Worm (Caenorhabditis elegans) whole organism, L4 larva: Measurements from ENCODE around the gene T24E12.3.

Experiments
- F26F4.8 ChIP-seq: fragments of 200-800 bp; sonication (Bioruptor generic); conservative IDR thresholded peaks from 2 replicates; pipeline ENCODE4 v1.3.6; 2022; ENCODE audit warnings: missing genetic modification characterization, missing compliant biosample characterization
- F37D6.2 ChIP-seq: sonication (generic microtip); optimal IDR thresholded peaks from 2 replicates; lab custom pipeline; 2016; ENCODE audit warnings: mild to moderate bottlenecking, missing genetic modification characterization, missing compliant biosample characterization
- F44E2.7 ChIP-seq: fragments of 200-800 bp; sonication (Bioruptor generic); IDR thresholded peaks from 2 replicates; pipeline ENCODE4 v2.1.2; 2022; ENCODE audit warnings: missing genetic modification characterization, missing compliant biosample characterization
- T26A8.4 ChIP-seq: fragments of 200-800 bp; sonication (Bioruptor generic); IDR thresholded peaks from 2 replicates; pipeline ENCODE4 v1.3.6; 2022; ENCODE audit warnings: missing genetic modification characterization, missing compliant biosample characterization
- Y48G9A.11 ChIP-seq: fragments of 200-800 bp; sonication (Bioruptor generic); IDR thresholded peaks from 2 replicates; pipeline ENCODE4 v1.3.6; 2022; ENCODE audit warnings: missing genetic modification reagents, missing genetic modification characterization, missing compliant biosample characterization
- Y5F2A.4 ChIP-seq: fragments of 200-800 bp; sonication (Bioruptor generic); optimal IDR thresholded peaks from 2 replicates; lab custom pipeline; 2018; ENCODE audit warnings: mild to moderate bottlenecking, missing genetic modification characterization, missing compliant biosample characterization
- Y75B8A.6 ChIP-seq: fragments of 200-800 bp; sonication (Bioruptor generic); IDR thresholded peaks from 2 replicates; pipeline ENCODE4 v1.3.6; 2022; ENCODE audit warnings: missing genetic modification reagents, missing genetic modification characterization, missing compliant biosample characterization
- aly-2 ChIP-seq: sonication (generic microtip); optimal IDR thresholded peaks from 2 replicates; lab custom pipeline; 2018; ENCODE audit warnings: missing biosample characterization, missing genetic modification characterization
- ama-1 ChIP-seq: fragments of 150-350 bp; optimal IDR thresholded peaks from 2 replicates; lab custom pipeline; 2014; ENCODE audit warnings: inconsistent platforms, mixed read lengths
- arid-1 ChIP-seq: fragments of 200-800 bp; sonication (Bioruptor generic); conservative IDR thresholded peaks from 2 replicates; pipeline ENCODE4 v1.3.6; 2022; ENCODE audit warnings: missing genetic modification reagents, missing genetic modification characterization, missing compliant biosample characterization
- attf-4 ChIP-seq: sonication (generic microtip); optimal IDR thresholded peaks from 3 replicates; lab custom pipeline; 2017; ENCODE audit warnings: missing biosample characterization, missing genetic modification characterization
- ceh-20 ChIP-seq: fragments of 200-800 bp; sonication (Bioruptor generic); IDR thresholded peaks from 2 replicates; pipeline ENCODE4 v1.3.6; 2022; ENCODE audit warnings: missing genetic modification reagents, missing genetic modification characterization, missing compliant biosample characterization
- ceh-32 ChIP-seq: sonication (generic microtip); optimal IDR thresholded peaks from 2 replicates; lab custom pipeline; 2016; ENCODE audit warnings: mild to moderate bottlenecking, missing genetic modification characterization, missing compliant biosample characterization; ENCODE audit not compliant: poor library complexity
- ceh-82 ChIP-seq: sonication (generic microtip); optimal IDR thresholded peaks from 2 replicates; lab custom pipeline; 2017; ENCODE audit warnings: missing biosample characterization, missing genetic modification characterization
- daf-16 ChIP-seq, 3 experiments: sonication (generic microtip); optimal IDR thresholded peaks; 2 replicates each; lab custom pipeline; 2016 to 2017; ENCODE audit warnings: missing genetic modification characterization in 3 of 3, missing genetic modification reagents in 3 of 3, mild to moderate bottlenecking in 2 of 3, missing compliant biosample characterization in 2 of 3, missing biosample characterization in 1 of 3, moderate library complexity in 1 of 3
- daf-19 ChIP-seq: fragments of 200-800 bp; sonication (Bioruptor generic); conservative IDR thresholded peaks from 2 replicates; pipeline ENCODE4 v1.3.6; 2022; ENCODE audit warnings: missing genetic modification characterization, missing compliant biosample characterization
- daf-8 ChIP-seq: fragments of 200-800 bp; sonication (Bioruptor generic); IDR thresholded peaks from 2 replicates; pipeline ENCODE4 v1.3.6; 2022; ENCODE audit warnings: missing genetic modification characterization, missing compliant biosample characterization
- dmd-6 ChIP-seq: fragments of 200-800 bp; sonication (Bioruptor generic); IDR thresholded peaks from 2 replicates; pipeline ENCODE4 v1.3.6; 2022; ENCODE audit warnings: missing genetic modification reagents, missing genetic modification characterization, missing compliant biosample characterization
- dmd-8 ChIP-seq: fragments of 200-800 bp; sonication (Bioruptor generic); IDR thresholded peaks from 2 replicates; pipeline ENCODE4 v1.3.6; 2022; ENCODE audit warnings: missing genetic modification characterization, missing compliant biosample characterization
- egl-27 ChIP-seq: sonication (generic microtip); optimal IDR thresholded peaks from 3 replicates; lab custom pipeline; 2017; ENCODE audit warnings: missing biosample characterization, missing genetic modification reagents, missing genetic modification characterization
- fkh-10 ChIP-seq: fragments of 150-350 bp; optimal IDR thresholded peaks from 2 replicates; lab custom pipeline; 2014; ENCODE audit warnings: missing biosample characterization, missing genetic modification reagents, missing genetic modification characterization
- hif-1 ChIP-seq, 2 experiments: sonication (generic microtip); optimal IDR thresholded peaks; 2 replicates each; lab custom pipeline; 2016 to 2017; ENCODE audit warnings: missing compliant biosample characterization in 2 of 2, missing genetic modification characterization in 2 of 2, missing genetic modification reagents in 2 of 2, missing genotype in 2 of 2, mild to moderate bottlenecking in 1 of 2
- hlh-11 ChIP-seq: fragments of 200-800 bp; sonication (Bioruptor generic); optimal IDR thresholded peaks from 2 replicates; lab custom pipeline; 2018; ENCODE audit warnings: mild to moderate bottlenecking, missing genetic modification characterization, missing compliant biosample characterization
- hlh-30 ChIP-seq: sonication (generic microtip); optimal IDR thresholded peaks from 2 replicates; lab custom pipeline; 2017; ENCODE audit warnings: antibody characterized with exemption, mild to moderate bottlenecking, missing genetic modification characterization, missing compliant biosample characterization; ENCODE audit not compliant: insufficient read depth
- jun-1 ChIP-seq: fragments of 150-350 bp; optimal IDR thresholded peaks from 2 replicates; lab custom pipeline; 2014; ENCODE audit warnings: missing biosample characterization, missing genetic modification reagents, missing genetic modification characterization
- lim-7 ChIP-seq: fragments of 200-800 bp; sonication (Bioruptor generic); IDR thresholded peaks from 2 replicates; pipeline ENCODE4 v1.3.6; 2022; ENCODE audit warnings: missing genetic modification characterization, missing compliant biosample characterization
- lin-15B ChIP-seq: fragments of 150-350 bp; sonication (generic microtip); optimal IDR thresholded peaks from 3 replicates; lab custom pipeline; 2014; ENCODE audit warnings: missing biosample characterization, missing genetic modification characterization
- lin-39 ChIP-seq: fragments of 150-350 bp; optimal IDR thresholded peaks from 2 replicates; lab custom pipeline; 2014; ENCODE audit warnings: missing biosample characterization, missing genetic modification reagents, missing genetic modification characterization
- lir-3 ChIP-seq: sonication (generic microtip); optimal IDR thresholded peaks from 2 replicates; lab custom pipeline; 2016; ENCODE audit warnings: mild to moderate bottlenecking, missing genetic modification characterization, missing compliant biosample characterization
- madf-5 ChIP-seq, 2 experiments: fragments of 200-800 bp; sonication (Bioruptor generic); IDR thresholded peaks; 2 replicates each; pipeline ENCODE4 v1.3.6; 2022; ENCODE audit warnings: missing compliant biosample characterization in 2 of 2, missing genetic modification characterization in 2 of 2
- mdt-29 ChIP-seq: fragments of 200-800 bp; sonication (Bioruptor generic); IDR thresholded peaks from 2 replicates; pipeline ENCODE4 v1.3.6; 2022; ENCODE audit warnings: missing genetic modification reagents, missing genetic modification characterization, missing compliant biosample characterization
- mep-1 ChIP-seq: fragments of 150-350 bp; sonication (generic microtip); optimal IDR thresholded peaks from 3 replicates; lab custom pipeline; 2014; ENCODE audit warnings: missing biosample characterization, missing genetic modification characterization
- mxl-2 ChIP-seq: fragments of 200-800 bp; sonication (Bioruptor generic); conservative IDR thresholded peaks from 2 replicates; pipeline ENCODE4 v1.3.6; 2022; ENCODE audit warnings: missing genetic modification reagents, missing genetic modification characterization, missing compliant biosample characterization
- mxl-3 ChIP-seq: fragments of 200-800 bp; sonication (Bioruptor generic); optimal IDR thresholded peaks from 2 replicates; lab custom pipeline; 2018; ENCODE audit warnings: mild to moderate bottlenecking, missing genetic modification characterization, missing compliant biosample characterization
- nhr-102 ChIP-seq: sonication (generic microtip); optimal IDR thresholded peaks from 2 replicates; lab custom pipeline; 2016; ENCODE audit warnings: mild to moderate bottlenecking, missing genetic modification characterization, moderate library complexity, missing compliant biosample characterization
- nhr-25 ChIP-seq: sonication (generic microtip); optimal IDR thresholded peaks from 2 replicates; lab custom pipeline; 2017; ENCODE audit warnings: missing genetic modification characterization, mild to moderate bottlenecking, missing compliant biosample characterization, antibody characterized with exemption, moderate library complexity, borderline replicate concordance; ENCODE audit not compliant: insufficient read depth
- nhr-41 ChIP-seq: fragments of 200-800 bp; sonication (Bioruptor generic); IDR thresholded peaks from 2 replicates; pipeline ENCODE4 v1.3.6; 2022; ENCODE audit warnings: missing genetic modification reagents, missing genetic modification characterization, missing compliant biosample characterization
- nhr-42 ChIP-seq: fragments of 200-800 bp; sonication (Bioruptor generic); IDR thresholded peaks from 2 replicates; pipeline ENCODE4 v1.3.6; 2022; ENCODE audit warnings: missing genetic modification characterization, missing compliant biosample characterization
- nhr-48 ChIP-seq: sonication (generic microtip); optimal IDR thresholded peaks from 2 replicates; lab custom pipeline; 2016; ENCODE audit warnings: mild to moderate bottlenecking, missing genetic modification characterization, missing compliant biosample characterization
- nhr-76 ChIP-seq: fragments of 150-350 bp; optimal IDR thresholded peaks from 2 replicates; lab custom pipeline; 2014; ENCODE audit warnings: missing biosample characterization, missing genetic modification characterization
- pha-4 ChIP-seq, 2 experiments: fragments of 150-350 bp in 1 of 2; fragments of 200-800 bp in 1 of 2; sonication (Bioruptor generic) in 1 of 2; IDR thresholded peaks in 1 of 2; optimal IDR thresholded peaks in 1 of 2; 2 replicates each; pipeline versions ENCODE4 v1.3.6 to Lab custom; 2014 to 2022; ENCODE audit warnings: missing genetic modification characterization in 2 of 2, missing genetic modification reagents in 2 of 2, missing biosample characterization in 1 of 2, missing compliant biosample characterization in 1 of 2
- rbr-2 ChIP-seq: sonication (generic microtip); optimal IDR thresholded peaks from 2 replicates; lab custom pipeline; 2016; ENCODE audit warnings: missing genotype, missing genetic modification characterization, missing compliant biosample characterization
- snpc-4 ChIP-seq: fragments of 150-350 bp; optimal IDR thresholded peaks from 2 replicates; lab custom pipeline; 2014; ENCODE audit warnings: missing biosample characterization, missing genetic modification characterization
- spr-1 ChIP-seq: sonication (generic microtip); optimal IDR thresholded peaks from 2 replicates; lab custom pipeline; 2016; ENCODE audit warnings: mild to moderate bottlenecking, missing genetic modification characterization, missing compliant biosample characterization
- spr-3 ChIP-seq: fragments of 200-800 bp; sonication (Bioruptor generic); optimal IDR thresholded peaks from 2 replicates; lab custom pipeline; 2018; ENCODE audit warnings: mild to moderate bottlenecking, missing genetic modification characterization, missing compliant biosample characterization
- tra-1 ChIP-seq: fragments of 200-800 bp; sonication (Bioruptor generic); IDR thresholded peaks from 2 replicates; pipeline ENCODE4 v1.3.6; 2022; ENCODE audit warnings: missing genetic modification reagents, missing genetic modification characterization, missing compliant biosample characterization
- unc-62 ChIP-seq, 3 experiments: fragments of 150-350 bp in 1 of 3; sonication (generic microtip); optimal IDR thresholded peaks in 2 of 3; peaks in 1 of 3; 1 replicate in 1 of 3; 2 replicates in 2 of 3; lab custom pipeline; 2014 to 2017; ENCODE audit warnings: missing biosample characterization in 3 of 3, missing genetic modification characterization in 3 of 3, missing genetic modification reagents in 3 of 3, missing genotype in 1 of 3
- vab-7 ChIP-seq: fragments of 200-800 bp; sonication (Bioruptor generic); IDR thresholded peaks from 2 replicates; pipeline ENCODE4 v1.3.6; 2022; ENCODE audit warnings: missing genetic modification reagents, missing genetic modification characterization, missing compliant biosample characterization
- zag-1 ChIP-seq: fragments of 150-350 bp; optimal IDR thresholded peaks from 2 replicates; lab custom pipeline; 2014; ENCODE audit warnings: missing biosample characterization, missing genetic modification characterization
- zip-11 ChIP-seq: fragments of 200-800 bp; sonication (Bioruptor generic); IDR thresholded peaks from 2 replicates; pipeline ENCODE4 v1.3.6; 2022; ENCODE audit warnings: missing genetic modification characterization, missing compliant biosample characterization

Gene T24E12.3

DNA sequence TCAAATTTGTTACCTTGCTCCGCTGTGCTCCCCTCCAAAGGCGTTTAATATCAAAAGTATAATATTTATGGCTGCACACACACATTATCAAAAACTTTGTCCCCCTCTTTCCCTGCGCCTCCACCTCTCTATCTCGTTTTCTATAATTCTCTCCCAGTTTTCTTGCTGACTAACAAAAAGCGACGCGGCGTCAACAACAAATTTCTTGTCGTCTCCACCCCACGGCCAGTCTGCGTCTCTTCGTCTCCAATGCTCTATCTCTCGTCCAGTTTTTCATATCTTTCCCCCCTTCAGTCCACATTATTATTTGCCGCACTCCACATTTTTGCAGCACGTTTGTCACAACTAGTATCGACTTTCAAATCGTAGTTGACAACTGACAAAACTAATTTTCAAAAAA lies 34.7 kb downstream of the T24E12.3 start (continued):
- no peak for TF ChIP-seq pha-4 (GFP tag; IDR thresholded peaks at IDR 0.05; lab: Robert Waterston, UW)
- peak; percentile 75 for TF ChIP-seq pha-4 (tag; optimal IDR thresholded peaks at IDR 0.05; lab: Kevin White, UChicago)
- no peak for TF ChIP-seq mxl-2 (GFP tag; lab: Robert Waterston, UW)
- TF ChIP-seq nhr-102 (tag; lab: Kevin White, UChicago), result peak; percentile 30
- no peak for TF ChIP-seq Y5F2A.4 (GFP tag; lab: Kevin White, UChicago)
- TF ChIP-seq T26A8.4 (GFP tag; lab: Robert Waterston, UW), result no peak
- no peak for TF ChIP-seq hif-1 (tag; optimal IDR thresholded peaks at IDR 0.05; lab: Kevin White, UChicago)
- TF ChIP-seq arid-1, result no peak
- no peak for TF ChIP-seq ceh-82 (tag; lab: Kevin White, UChicago)
- TF ChIP-seq vab-7 (GFP tag; lab: Robert Waterston, UW), result no peak
- TF ChIP-seq nhr-25 (tag; lab: Kevin White, UChicago), result no peak
- TF ChIP-seq egl-27 (tag; lab: Kevin White, UChicago), result no peak
- TF ChIP-seq mxl-3 (GFP tag; lab: Kevin White, UChicago), result no peak
- TF ChIP-seq F26F4.8 (GFP tag; lab: Robert Waterston, UW), result no peak
- no peak for TF ChIP-seq nhr-42
- no peak for TF ChIP-seq Y75B8A.6 (GFP tag; lab: Robert Waterston, UW)
- TF ChIP-seq mdt-29, result no peak
- TF ChIP-seq lin-39 (tag; lab: Kevin White, UChicago), result no peak
- no peak for TF ChIP-seq nhr-41 (GFP tag; lab: Robert Waterston, UW)
- peak; percentile 27 for TF ChIP-seq spr-1 (tag; lab: Kevin White, UChicago)
- no peak for TF ChIP-seq ceh-32 (tag; lab: Kevin White, UChicago)
- TF ChIP-seq spr-3 (GFP tag; lab: Kevin White, UChicago), result no peak
- TF ChIP-seq F37D6.2 (tag; lab: Kevin White, UChicago), result no peak
- TF ChIP-seq attf-4 (tag; lab: Kevin White, UChicago), result no peak
- no peak for TF ChIP-seq tra-1 (GFP tag; lab: Robert Waterston, UW)
- peak in 1 of 2 experiments; percentile 64 for TF ChIP-seq daf-16 (GFP tag; optimal IDR thresholded peaks at IDR 0.05; lab: Kevin White, UChicago)
- TF ChIP-seq daf-16 (tag; optimal IDR thresholded peaks at IDR 0.05; lab: Kevin White, UChicago), result peak; percentile 77
- TF ChIP-seq daf-8 (GFP tag; lab: Robert Waterston, UW), result no peak
- peak; percentile 85 for TF ChIP-seq mep-1 (tag; lab: Kevin White, UChicago)
- no peak for TF ChIP-seq jun-1
- TF ChIP-seq lir-3, result no peak
- no peak for TF ChIP-seq F44E2.7 (GFP tag; lab: Robert Waterston, UW)
- peak; percentile 34 for TF ChIP-seq hlh-30
- no peak for TF ChIP-seq aly-2 (tag; lab: Kevin White, UChicago)
- no peak for TF ChIP-seq ama-1 (lab: Kevin White, UChicago)
- TF ChIP-seq dmd-6 (GFP tag; lab: Robert Waterston, UW), result peak; percentile 36; the same call in 1 of the 2 replicates
- no peak for TF ChIP-seq lim-7 (GFP tag; lab: Robert Waterston, UW)
- peak; percentile 63 for TF ChIP-seq hlh-11 (tag; lab: Kevin White, UChicago)
- no peak for TF ChIP-seq zag-1
- no peak for TF ChIP-seq dmd-8 (GFP tag; lab: Robert Waterston, UW)
- peak; percentile 68 for TF ChIP-seq rbr-2 (tag; lab: Kevin White, UChicago)
- TF ChIP-seq madf-5 (GFP tag; IDR thresholded peaks at IDR 0.05; lab: Robert Waterston, UW), result no peak
- TF ChIP-seq ceh-20 (GFP tag; lab: Robert Waterston, UW), result no peak
- TF ChIP-seq nhr-48 (tag; lab: Kevin White, UChicago), result no peak
- TF ChIP-seq snpc-4 (tag; lab: Kevin White, UChicago), result no peak
- TF ChIP-seq nhr-76 (tag; lab: Kevin White, UChicago), result no peak
- no peak for TF ChIP-seq lin-15B (tag; lab: Kevin White, UChicago)
- TF ChIP-seq zip-11, result no peak
- no peak for TF ChIP-seq daf-19 (GFP tag; lab: Robert Waterston, UW)
- no peak for TF ChIP-seq Y48G9A.11
- peak in 1 of 2 experiments; percentile 81 for TF ChIP-seq unc-62 (GFP tag; optimal IDR thresholded peaks at IDR 0.05 in 1 of 2; lab: Kevin White, UChicago)
- TF ChIP-seq unc-62 (tag; optimal IDR thresholded peaks at IDR 0.05; lab: Kevin White, UChicago), result no peak
- TF ChIP-seq fkh-10, result no peak
